Fruit fly (Drosophila melanogaster) whole organism, embryonic: Measurements from ENCODE around the gene VhaPPA1-2.

Source experiments
- Awh ChIP-seq: fragments of 200-800 bp; sonication (Bioruptor generic); IDR thresholded peaks from 2 replicates; pipeline ENCODE4, ENCODE4 v1.3.6; 2022; ENCODE audit warnings: missing biosample characterization, missing genetic modification characterization
- BEAF-32 ChIP-seq: fragments of 200-800 bp; sonication (Bioruptor generic); optimal IDR thresholded peaks from 3 replicates; lab custom pipeline; 2017; ENCODE audit warnings: missing biosample characterization, missing genetic modification characterization, mild to moderate bottlenecking, moderate library complexity, missing genetic modification reagents
- BtbVII ChIP-seq: fragments of 200-800 bp; sonication (Bioruptor generic); optimal IDR thresholded peaks from 3 replicates; lab custom pipeline; 2017; ENCODE audit warnings: missing biosample characterization, mild to moderate bottlenecking, missing genetic modification characterization
- C15 ChIP-seq: fragments of 200-800 bp; sonication (Bioruptor generic); IDR thresholded peaks from 3 replicates; pipeline ENCODE4 v1.3.6; 2022; ENCODE audit warnings: missing biosample characterization, missing genetic modification characterization
- CG1024 ChIP-seq: fragments of 200-800 bp; sonication (Bioruptor generic); IDR thresholded peaks from 2 replicates; pipeline ENCODE4 v1.3.6; 2022; ENCODE audit warnings: missing biosample characterization, missing genetic modification characterization
- CG10543 ChIP-seq: fragments of 200-800 bp; sonication (Bioruptor generic); optimal IDR thresholded peaks from 3 replicates; lab custom pipeline; 2017; ENCODE audit warnings: missing biosample characterization, mild to moderate bottlenecking, missing genetic modification characterization, moderate library complexity
- CG10654 ChIP-seq: fragments of 200-800 bp; sonication (Bioruptor generic); optimal IDR thresholded peaks from 2 replicates; lab custom pipeline; 2016; ENCODE audit warnings: missing biosample characterization, missing genetic modification characterization
- CG14441 ChIP-seq: fragments of 200-800 bp; sonication (Bioruptor generic); IDR thresholded peaks from 2 replicates; pipeline ENCODE4 v1.3.6; 2022; ENCODE audit warnings: missing biosample characterization, missing genetic modification characterization
- CG1529 ChIP-seq: fragments of 200-800 bp; sonication (Bioruptor generic); optimal IDR thresholded peaks from 3 replicates; lab custom pipeline; 2018; ENCODE audit warnings: missing biosample characterization, missing genetic modification characterization
- CG15696 ChIP-seq: fragments of 200-800 bp; sonication (Bioruptor generic); optimal IDR thresholded peaks from 2 replicates; lab custom pipeline; 2019; ENCODE audit warnings: missing biosample characterization, mild to moderate bottlenecking, missing genetic modification characterization, moderate library complexity
- CG17328 ChIP-seq: fragments of 200-800 bp; sonication (Bioruptor generic); IDR thresholded peaks from 2 replicates; pipeline ENCODE4 v1.3.6; 2022; ENCODE audit warnings: missing biosample characterization, missing genetic modification characterization
- CG17829 ChIP-seq: fragments of 200-800 bp; optimal IDR thresholded peaks from 2 replicates; lab custom pipeline; 2019; ENCODE audit warnings: missing biosample characterization, mild to moderate bottlenecking, missing genetic modification characterization, moderate library complexity
- CG18262 ChIP-seq: fragments of 200-800 bp; optimal IDR thresholded peaks from 3 replicates; lab custom pipeline; 2019; ENCODE audit warnings: missing biosample characterization, mild to moderate bottlenecking, missing genetic modification characterization, moderate library complexity
- CG2116 ChIP-seq: fragments of 200-800 bp; sonication (Bioruptor generic); optimal IDR thresholded peaks from 3 replicates; lab custom pipeline; 2018; ENCODE audit warnings: missing biosample characterization, mild to moderate bottlenecking, missing genetic modification characterization
- CG2120 ChIP-seq: fragments of 200-800 bp; sonication (Bioruptor generic); optimal IDR thresholded peaks from 3 replicates; lab custom pipeline; 2016; ENCODE audit warnings: missing biosample characterization, missing genetic modification characterization
- CG2889 ChIP-seq: fragments of 200-800 bp; sonication (Bioruptor generic); IDR thresholded peaks from 3 replicates; pipeline ENCODE4 v1.3.6; 2022; ENCODE audit warnings: missing biosample characterization, missing genetic modification characterization
- CG3281 ChIP-seq: fragments of 200-800 bp; sonication (Bioruptor generic); optimal IDR thresholded peaks from 3 replicates; lab custom pipeline; 2017; ENCODE audit warnings: missing biosample characterization, mild to moderate bottlenecking, missing genetic modification characterization
- CG4282 ChIP-seq: fragments of 200-800 bp; sonication (Bioruptor generic); optimal IDR thresholded peaks from 2 replicates; lab custom pipeline; 2016; ENCODE audit warnings: missing biosample characterization, missing genetic modification characterization
- CG4360 ChIP-seq: fragments of 200-800 bp; sonication (Bioruptor generic); IDR thresholded peaks from 2 replicates; pipeline ENCODE4 v1.3.6; 2022; ENCODE audit warnings: missing biosample characterization, missing genetic modification characterization
- CG4820 ChIP-seq: fragments of 200-800 bp; sonication (Bioruptor generic); optimal IDR thresholded peaks from 3 replicates; lab custom pipeline; 2016; ENCODE audit warnings: missing biosample characterization, missing genetic modification characterization
- CG4854 ChIP-seq: fragments of 200-800 bp; sonication (Bioruptor generic); optimal IDR thresholded peaks from 2 replicates; lab custom pipeline; 2016; ENCODE audit warnings: missing biosample characterization, missing genetic modification characterization, inconsistent platforms
- CG7928 ChIP-seq: fragments of 200-800 bp; sonication (Bioruptor generic); optimal IDR thresholded peaks from 2 replicates; lab custom pipeline; 2017; ENCODE audit warnings: missing biosample characterization, mild to moderate bottlenecking, missing genetic modification characterization
- CG7963 ChIP-seq: fragments of 200-800 bp; sonication (Bioruptor generic); IDR thresholded peaks from 3 replicates; pipeline ENCODE4 v1.3.6; 2022; ENCODE audit warnings: missing biosample characterization, missing genetic modification characterization; ENCODE audit not compliant: partially characterized antibody
- CG8089 ChIP-seq: fragments of 200-800 bp; sonication (Bioruptor generic); optimal IDR thresholded peaks from 3 replicates; lab custom pipeline; 2016; ENCODE audit warnings: missing biosample characterization, missing genetic modification characterization
- CG8924 ChIP-seq: fragments of 200-800 bp; optimal IDR thresholded peaks from 3 replicates; lab custom pipeline; 2019; ENCODE audit warnings: missing biosample characterization, mild to moderate bottlenecking, missing genetic modification characterization, moderate library complexity
- CG9437 ChIP-seq: fragments of 200-800 bp; sonication (Bioruptor generic); optimal IDR thresholded peaks from 2 replicates; lab custom pipeline; 2018; ENCODE audit warnings: missing biosample characterization, mild to moderate bottlenecking, missing genetic modification characterization
- CG9727 ChIP-seq: fragments of 200-800 bp; sonication (Bioruptor generic); optimal IDR thresholded peaks from 3 replicates; lab custom pipeline; 2017; ENCODE audit warnings: missing biosample characterization, mild to moderate bottlenecking, missing genetic modification characterization
- CG9817 ChIP-seq: fragments of 200-800 bp; sonication (Bioruptor generic); optimal IDR thresholded peaks from 2 replicates; lab custom pipeline; 2018; ENCODE audit warnings: missing biosample characterization, mild to moderate bottlenecking, missing genetic modification characterization, moderate library complexity
- Ets97D ChIP-seq: fragments of 200-800 bp; sonication (Bioruptor generic); optimal IDR thresholded peaks from 3 replicates; lab custom pipeline; 2016; ENCODE audit warnings: missing biosample characterization, missing genetic modification characterization
- Fer1 ChIP-seq: fragments of 200-800 bp; sonication (Bioruptor generic); optimal IDR thresholded peaks from 2 replicates; lab custom pipeline; 2017; ENCODE audit warnings: missing biosample characterization, mild to moderate bottlenecking, missing genetic modification characterization
- Fer2 ChIP-seq: fragments of 200-800 bp; sonication (Bioruptor generic); optimal IDR thresholded peaks from 2 replicates; lab custom pipeline; 2018; ENCODE audit warnings: missing biosample characterization, mild to moderate bottlenecking, missing genetic modification characterization, moderate library complexity
- Ravus ChIP-seq: fragments of 200-800 bp; sonication (Bioruptor generic); IDR thresholded peaks from 2 replicates; pipeline ENCODE4 v1.3.6; 2022; ENCODE audit warnings: missing biosample characterization, missing genetic modification characterization
- Sox102F ChIP-seq: fragments of 200-800 bp; sonication (Bioruptor generic); optimal IDR thresholded peaks from 2 replicates; lab custom pipeline; 2018; ENCODE audit warnings: missing biosample characterization, mild to moderate bottlenecking, missing genetic modification characterization, moderate library complexity
- br ChIP-seq: fragments of >200 bp; optimal IDR thresholded peaks from 2 replicates; lab custom pipeline; 2017
- chif ChIP-seq, 2 experiments: fragments of 200-800 bp; sonication (Bioruptor generic); optimal IDR thresholded peaks; 3 replicates each; lab custom pipeline; 2016; ENCODE audit warnings: missing biosample characterization in 2 of 2, missing genetic modification characterization in 2 of 2
- chn ChIP-seq: fragments of 200-800 bp; sonication (Bioruptor generic); optimal IDR thresholded peaks from 2 replicates; lab custom pipeline; 2016; ENCODE audit warnings: missing biosample characterization, missing genetic modification characterization
- grau ChIP-seq: fragments of 200-800 bp; optimal IDR thresholded peaks from 3 replicates; lab custom pipeline; 2019; ENCODE audit warnings: missing biosample characterization, mild to moderate bottlenecking, missing genetic modification characterization, moderate library complexity
- mld ChIP-seq: fragments of 200-800 bp; sonication (Bioruptor generic); IDR thresholded peaks from 3 replicates; pipeline ENCODE4 v1.3.6; 2022; ENCODE audit warnings: missing biosample characterization, missing genetic modification characterization; ENCODE audit not compliant: partially characterized antibody
- org-1 ChIP-seq: fragments of 200-800 bp; sonication (Bioruptor generic); optimal IDR thresholded peaks from 2 replicates; lab custom pipeline; 2017; ENCODE audit warnings: missing biosample characterization, missing genetic modification characterization
- p53 ChIP-seq: fragments of 200-800 bp; sonication (Bioruptor generic); optimal IDR thresholded peaks from 2 replicates; lab custom pipeline; 2016; ENCODE audit warnings: missing biosample characterization, missing genetic modification characterization
- pan ChIP-seq, 4 experiments: fragments of >200 bp in 3 of 4; fragments of 200-800 bp in 1 of 4; sonication (Bioruptor generic) in 1 of 4; optimal IDR thresholded peaks in 3 of 4; IDR thresholded peaks in 1 of 4; 2 replicates each; pipeline versions ENCODE4 v1.3.6 to Lab custom; 2017 to 2022; ENCODE audit warnings: missing biosample characterization in 2 of 4, missing genetic modification characterization in 2 of 4, mixed read lengths in 1 of 4
- pfk ChIP-seq: fragments of 200-800 bp; sonication (Bioruptor generic); optimal IDR thresholded peaks from 2 replicates; lab custom pipeline; 2018; ENCODE audit warnings: missing biosample characterization, mild to moderate bottlenecking, missing genetic modification characterization, moderate library complexity
- repo ChIP-seq: fragments of 200-800 bp; sonication (Bioruptor generic); optimal IDR thresholded peaks from 2 replicates; lab custom pipeline; 2016; ENCODE audit warnings: missing biosample characterization, missing genetic modification characterization
- sob ChIP-seq: fragments of 200-800 bp; sonication (Bioruptor generic); IDR thresholded peaks from 2 replicates; pipeline ENCODE4 v1.3.6; 2022; ENCODE audit warnings: missing biosample characterization, missing genetic modification characterization
- tna ChIP-seq: fragments of 200-800 bp; sonication (Bioruptor generic); IDR thresholded peaks from 2 replicates; pipeline ENCODE4 v1.3.6; 2022; ENCODE audit warnings: missing biosample characterization, missing genetic modification characterization; ENCODE audit not compliant: partially characterized antibody
- tup ChIP-seq: fragments of 200-800 bp; sonication (Bioruptor generic); optimal IDR thresholded peaks from 2 replicates; lab custom pipeline; 2016; ENCODE audit warnings: missing biosample characterization, mild to moderate bottlenecking, missing genetic modification characterization, moderate library complexity
- vvl ChIP-seq: fragments of 200-800 bp; sonication (Bioruptor generic); IDR thresholded peaks from 2 replicates; pipeline ENCODE4 v1.3.6; 2022; ENCODE audit warnings: missing biosample characterization, missing genetic modification characterization
- wek ChIP-seq: fragments of 200-800 bp; sonication (Bioruptor generic); optimal IDR thresholded peaks from 3 replicates; lab custom pipeline; 2018; ENCODE audit warnings: missing biosample characterization, mild to moderate bottlenecking, missing genetic modification characterization, moderate library complexity

The VhaPPA1-2 gene

DNA sequence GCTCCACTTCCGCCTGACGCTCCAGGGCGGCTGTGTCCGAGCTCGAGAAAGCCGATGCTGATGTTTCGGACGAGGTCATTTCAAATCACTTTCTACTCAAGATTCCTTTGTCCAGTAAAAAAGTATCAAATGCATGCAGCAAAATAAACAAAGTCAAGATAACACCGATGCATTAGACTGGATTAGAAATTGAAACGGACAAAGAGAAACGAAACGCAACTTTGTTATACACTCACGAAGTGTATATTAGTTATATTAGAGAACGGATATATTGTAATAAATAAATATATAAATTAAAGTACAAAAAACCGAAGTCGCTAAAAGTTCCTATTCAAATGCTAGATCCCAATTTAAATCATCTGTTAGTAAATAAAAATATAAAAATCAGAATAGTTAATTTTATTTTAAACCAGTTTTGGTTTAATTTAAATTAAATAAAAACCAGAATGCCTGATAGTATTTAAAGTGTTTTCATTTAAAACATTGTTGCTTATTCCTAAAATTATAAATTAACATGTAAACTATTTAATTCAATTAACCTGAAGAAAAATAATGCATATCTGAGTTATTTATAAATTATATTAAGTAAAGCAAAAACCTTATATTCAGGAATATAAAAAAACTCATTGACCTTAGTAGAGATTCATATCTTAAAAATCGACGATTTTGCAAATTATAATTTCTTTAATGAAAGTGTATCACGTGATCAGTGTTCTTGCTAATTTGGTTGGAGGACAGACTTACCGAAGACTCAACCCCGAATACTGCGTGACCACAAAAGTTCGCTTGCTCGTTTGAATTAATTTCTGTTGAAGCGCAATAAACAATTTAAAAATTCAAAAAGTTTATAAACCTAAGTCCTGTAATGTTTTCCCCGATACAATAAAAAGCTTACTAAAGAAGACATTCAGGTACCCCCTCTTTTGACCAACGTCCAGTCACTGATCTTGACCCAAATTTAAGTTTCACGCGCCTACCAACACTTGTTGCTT lies 6.0 kb downstream of the VhaPPA1-2 start, which contains the start of gene Dph2 (continued):
- TF ChIP-seq br (no peak), CG2889 (peak; percentile 65; the same call in 2 of the 3 replicates), CG15696 (tag; lab: Kevin White, UChicago) (peak; percentile 70), CG2116 (peak; percentile 58), BtbVII (GFP tag; lab: Kevin White, UChicago) (no peak), Fer1 (GFP tag; lab: Kevin White, UChicago) (peak; percentile 54), CG17328 (GFP tag; lab: Robert Waterston, UW) (peak; percentile 89), sob (GFP tag; lab: Robert Waterston, UW) (peak; percentile 79), pan (optimal IDR thresholded peaks at IDR 0.05; lab: Kevin White, UChicago) (no peak), pan (GFP tag; optimal IDR thresholded peaks at IDR 0.05 in 1 of 2, IDR thresholded peaks at IDR 0.05 in 1 of 2) (peak in 1 of 2 experiments; percentile 86), Fer2 (peak; percentile 66), org-1 (GFP tag; lab: Kevin White, UChicago) (no peak), C15 (peak; percentile 79; the same call in 2 of the 3 replicates), chif (GFP tag; optimal IDR thresholded peaks at IDR 0.05; lab: Kevin White, UChicago) (peak in 1 of 2 experiments; percentile 48), CG3281 (GFP tag; lab: Kevin White, UChicago) (peak; percentile 51), CG4820 (peak; percentile 32), BEAF-32 (GFP tag; lab: Kevin White, UChicago) (peak; percentile 48), tna (no peak), CG7928 (GFP tag; lab: Kevin White, UChicago) (no peak), CG9437 (GFP tag; lab: Kevin White, UChicago) (peak; percentile 81), CG8924 (tag; lab: Kevin White, UChicago) (peak; percentile 91), CG14441 (GFP tag; lab: Robert Waterston, UW) (peak; percentile 77), CG10654 (GFP tag; lab: Kevin White, UChicago) (peak; percentile 23), tup (GFP tag; lab: Kevin White, UChicago) (no peak), mld (GFP tag; lab: Robert Waterston, UW) (no peak), CG2120 (GFP tag; lab: Kevin White, UChicago) (peak; percentile 51), grau (tag; lab: Kevin White, UChicago) (peak; percentile 84), CG7963 (GFP tag; lab: Robert Waterston, UW) (no peak), vvl (GFP tag; lab: Robert Waterston, UW) (peak; percentile 93), Ravus (peak; percentile 44), CG4282 (peak; percentile 18), CG10543 (GFP tag; lab: Kevin White, UChicago) (peak; percentile 42), CG17829 (tag; lab: Kevin White, UChicago) (peak; percentile 86), Awh (peak; percentile 81), CG9817 (tag; lab: Kevin White, UChicago) (peak; percentile 76), CG1529 (GFP tag; lab: Kevin White, UChicago) (no peak), Ets97D (peak; percentile 47), CG8089 (GFP tag; lab: Kevin White, UChicago) (no peak), CG4360 (GFP tag; lab: Robert Waterston, UW) (no peak), wek (GFP tag; lab: Kevin White, UChicago) (no peak), pfk (GFP tag; lab: Kevin White, UChicago) (peak; percentile 98), CG4854 (peak; percentile 11), chn (peak; percentile 9), CG18262 (peak; percentile 91), CG1024 (peak; percentile 90), Sox102F (GFP tag; lab: Kevin White, UChicago) (peak; percentile 85), CG9727 (peak; percentile 64), repo (GFP tag; lab: Kevin White, UChicago) (peak; percentile 11), p53 (peak; percentile 14)
